Worm (Caenorhabditis elegans) whole organism, L3 larva: ENCODE results near the gene C53C11.2.
"Not testable (repeated sequence)": the region's sequence is repeated elsewhere in the genome, so short reads cannot be mapped to it uniquely, and the experiment has no call there.

ENCODE experiments used
- elt-3 ChIP-seq, 3 experiments: fragments of 150-350 bp in 1 of 3; sonication (generic microtip) in 2 of 3; optimal IDR thresholded peaks; 2 replicates in 2 of 3; 4 replicates in 1 of 3; lab custom pipeline; 2014 to 2017; ENCODE audit warnings: missing biosample characterization in 3 of 3, missing genetic modification characterization in 3 of 3
- nhr-25 ChIP-seq: sonication (generic microtip); optimal IDR thresholded peaks from 2 replicates; lab custom pipeline; 2017; ENCODE audit warnings: missing biosample characterization, missing genetic modification characterization
- nhr-77 ChIP-seq: fragments of 150-350 bp; optimal IDR thresholded peaks from 2 replicates; lab custom pipeline; 2014; ENCODE audit warnings: missing biosample characterization, missing genetic modification characterization
- tbx-2 ChIP-seq: sonication (generic microtip); optimal IDR thresholded peaks from 2 replicates; lab custom pipeline; 2016; ENCODE audit warnings: mild to moderate bottlenecking, missing genetic modification characterization, missing compliant biosample characterization

DNA sequence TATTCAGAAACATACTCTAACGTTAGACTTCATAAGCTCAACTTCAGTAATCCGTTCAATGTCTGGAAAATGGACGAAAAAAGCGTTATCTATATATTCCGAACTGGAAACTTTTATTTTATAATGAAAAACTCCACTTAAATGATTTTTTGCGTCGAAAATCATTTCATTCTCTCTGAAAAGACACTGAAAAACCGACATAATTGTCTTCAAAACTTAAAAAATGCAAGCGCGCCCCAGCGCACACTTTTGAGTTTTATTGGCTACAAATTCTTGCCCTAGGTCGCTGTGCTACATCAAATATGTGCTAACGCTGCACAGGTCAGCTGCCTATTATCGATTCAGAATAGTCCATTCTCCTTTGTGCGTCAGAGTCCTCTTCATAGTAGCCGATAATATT, 31.5 kb upstream of the C53C11.2 start, which contains the start of gene C33E10.1:
- TF ChIP-seq nhr-25 (tag; lab: Kevin White, UChicago); tbx-2 (tag; lab: Kevin White, UChicago); nhr-77 (tag; lab: Kevin White, UChicago); elt-3 (tag; optimal IDR thresholded peaks at IDR 0.05; lab: Kevin White, UChicago): not testable (repeated sequence)
